Worm (Caenorhabditis elegans): ENCODE results near the gene C38H2.2.

DNA sequence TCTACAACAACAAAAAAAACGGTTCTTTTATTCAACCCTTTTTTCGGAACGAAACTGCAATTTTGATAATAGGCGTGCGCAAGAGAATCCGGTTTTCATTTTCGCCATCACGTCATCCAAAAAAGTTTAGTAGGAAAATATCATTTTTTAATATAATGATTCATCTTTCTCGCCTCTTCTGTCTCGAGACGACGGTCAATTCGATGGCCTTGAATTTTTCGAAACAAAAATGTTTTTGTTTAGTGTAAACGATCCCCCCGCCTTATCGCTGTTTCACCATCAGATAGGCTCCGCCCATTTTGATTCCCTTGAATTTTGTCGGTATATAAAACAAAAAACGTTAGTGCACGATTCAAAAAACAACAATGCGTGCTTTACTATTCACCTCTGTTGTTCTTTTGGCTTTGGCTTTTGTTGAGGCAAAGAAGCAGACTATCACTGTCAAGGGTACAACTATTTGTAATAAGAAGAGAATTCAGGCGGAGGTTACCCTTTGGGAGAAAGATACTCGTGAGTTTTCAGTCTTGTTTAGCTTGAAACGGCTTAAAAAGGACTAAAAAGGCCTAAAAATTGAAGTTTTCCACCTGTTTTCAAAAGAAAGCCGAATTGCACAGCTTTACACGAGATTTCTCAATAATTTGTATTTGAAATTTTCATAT, 43.9 kb upstream of the C38H2.2 start, which contains the start of gene ttr-15:
- TF ChIP-seq med-1 (GFP tag; optimal IDR thresholded peaks at IDR 0.05; ENCODE audit: insufficient read depth) = no peak
- TF ChIP-seq T22C8.4 (GFP tag; IDR thresholded peaks at IDR 0.05) = no peak
- TF ChIP-seq ztf-29 (GFP tag; IDR thresholded peaks at IDR 0.05) = no peak
- no peak for TF ChIP-seq flt-1 (GFP tag; IDR thresholded peaks at IDR 0.05)
- no peak for TF ChIP-seq cog-1 (tag; optimal IDR thresholded peaks at IDR 0.05)
- no peak for TF ChIP-seq klf-2 (GFP tag; conservative IDR thresholded peaks at IDR 0.05)

Measured in whole organism, midembryonic.